Worm (Caenorhabditis elegans): ENCODE data around the gene M05D6.3.

ce11 chrII:8442717-8443223 is 32.8 kb upstream of the M05D6.3 start, which contains the start of gene eif-3.G:
- TF ChIP-seq ama-1 (optimal IDR thresholded peaks at IDR 0.05) (no peak), ama-1 (GFP tag; optimal IDR thresholded peaks at IDR 0.05) (no peak), die-1 (tag; optimal IDR thresholded peaks at IDR 0.05) (no peak), hmg-1.2 (GFP tag; IDR thresholded peaks at IDR 0.05) (no peak), hlh-12 (tag; optimal IDR thresholded peaks at IDR 0.05) (no peak), let-607 (tag; optimal IDR thresholded peaks at IDR 0.05) (no peak)
